Fruit fly (Drosophila melanogaster) whole organism, embryonic: Measurements from ENCODE around the gene Mct1.

Experiments
- CG11560 ChIP-seq: fragments of 200-800 bp; sonication (Bioruptor generic); IDR thresholded peaks from 3 replicates; pipeline ENCODE4 v1.3.6; 2022; ENCODE audit warnings: missing biosample characterization, missing genetic modification characterization
- CG11696 ChIP-seq: fragments of 200-800 bp; sonication (Bioruptor generic); IDR thresholded peaks from 2 replicates; pipeline ENCODE4 v1.3.6; 2022; ENCODE audit warnings: missing biosample characterization, missing genetic modification characterization
- CG14014 ChIP-seq: fragments of 200-800 bp; sonication (Bioruptor generic); IDR thresholded peaks from 2 replicates; pipeline ENCODE4 v1.3.6; 2022; ENCODE audit warnings: missing biosample characterization, missing genetic modification characterization
- CG15479 ChIP-seq: fragments of 200-800 bp; sonication (Bioruptor generic); optimal IDR thresholded peaks from 3 replicates; lab custom pipeline; 2019; ENCODE audit warnings: missing biosample characterization, mild to moderate bottlenecking, missing genetic modification characterization, moderate library complexity
- CG1602 ChIP-seq: fragments of 200-800 bp; sonication (Bioruptor generic); optimal IDR thresholded peaks from 3 replicates; lab custom pipeline; 2016; ENCODE audit warnings: missing biosample characterization, missing genetic modification characterization
- CG1647 ChIP-seq: fragments of 200-800 bp; sonication (Bioruptor generic); optimal IDR thresholded peaks from 3 replicates; lab custom pipeline; 2016; ENCODE audit warnings: missing biosample characterization, missing genetic modification characterization
- CG17829 ChIP-seq: fragments of 200-800 bp; optimal IDR thresholded peaks from 2 replicates; lab custom pipeline; 2019; ENCODE audit warnings: missing biosample characterization, mild to moderate bottlenecking, missing genetic modification characterization, moderate library complexity
- CG2116 ChIP-seq: fragments of 200-800 bp; sonication (Bioruptor generic); optimal IDR thresholded peaks from 3 replicates; lab custom pipeline; 2018; ENCODE audit warnings: missing biosample characterization, mild to moderate bottlenecking, missing genetic modification characterization
- CG30020 ChIP-seq: fragments of 200-800 bp; optimal IDR thresholded peaks from 2 replicates; lab custom pipeline; 2019; ENCODE audit warnings: missing biosample characterization, mild to moderate bottlenecking, missing genetic modification characterization, moderate library complexity
- CG32532 ChIP-seq: fragments of 200-800 bp; sonication (Bioruptor generic); IDR thresholded peaks from 2 replicates; pipeline ENCODE4 v1.3.6; 2022; ENCODE audit warnings: missing biosample characterization, missing genetic modification characterization
- CG3838 ChIP-seq: fragments of 200-800 bp; sonication (Bioruptor generic); optimal IDR thresholded peaks from 3 replicates; lab custom pipeline; 2016; ENCODE audit warnings: missing biosample characterization, missing genetic modification characterization
- CG4404 ChIP-seq: fragments of 200-800 bp; sonication (Bioruptor generic); IDR thresholded peaks from 2 replicates; pipeline ENCODE4 v1.3.6; 2022; ENCODE audit warnings: missing biosample characterization, missing genetic modification characterization
- CG6272 ChIP-seq: fragments of 200-800 bp; sonication (Bioruptor generic); IDR thresholded peaks from 2 replicates; pipeline ENCODE4 v1.3.6; 2022; ENCODE audit warnings: missing biosample characterization, missing genetic modification characterization
- CG6765 ChIP-seq: fragments of 200-800 bp; sonication (Bioruptor generic); optimal IDR thresholded peaks from 3 replicates; lab custom pipeline; 2017; ENCODE audit warnings: missing biosample characterization, mild to moderate bottlenecking, missing genetic modification characterization
- CG7987 ChIP-seq: fragments of 200-800 bp; sonication (Bioruptor generic); optimal IDR thresholded peaks from 2 replicates; lab custom pipeline; 2018; ENCODE audit warnings: missing biosample characterization, mild to moderate bottlenecking, missing genetic modification characterization, moderate library complexity
- CG8388 ChIP-seq: fragments of 200-800 bp; sonication (Bioruptor generic); optimal IDR thresholded peaks from 2 replicates; lab custom pipeline; 2019; ENCODE audit warnings: missing biosample characterization, mild to moderate bottlenecking, missing genetic modification characterization, moderate library complexity
- CG9727 ChIP-seq: fragments of 200-800 bp; sonication (Bioruptor generic); optimal IDR thresholded peaks from 3 replicates; lab custom pipeline; 2017; ENCODE audit warnings: missing biosample characterization, mild to moderate bottlenecking, missing genetic modification characterization
- CG9797 ChIP-seq: fragments of 200-800 bp; sonication (Bioruptor generic); optimal IDR thresholded peaks from 3 replicates; lab custom pipeline; 2018; ENCODE audit warnings: missing biosample characterization, mild to moderate bottlenecking, missing genetic modification characterization
- CG9876 ChIP-seq: fragments of 200-800 bp; sonication (Bioruptor generic); optimal IDR thresholded peaks from 2 replicates; lab custom pipeline; 2016; ENCODE audit warnings: missing biosample characterization, missing genetic modification characterization
- CoRest ChIP-seq: fragments of 200-800 bp; sonication (Bioruptor generic); optimal IDR thresholded peaks from 3 replicates; lab custom pipeline; 2018; ENCODE audit warnings: missing biosample characterization, mild to moderate bottlenecking, missing genetic modification characterization, moderate library complexity
- Dek ChIP-seq: fragments of 200-800 bp; sonication (Bioruptor generic); optimal IDR thresholded peaks from 3 replicates; lab custom pipeline; 2019; ENCODE audit warnings: missing biosample characterization, mild to moderate bottlenecking, missing genetic modification characterization, moderate library complexity
- Dll ChIP-seq: fragments of 200-800 bp; sonication (Bioruptor generic); IDR thresholded peaks from 4 replicates; pipeline ENCODE4 v1.3.6; 2022; ENCODE audit warnings: missing biosample characterization, missing genetic modification characterization; ENCODE audit not compliant: partially characterized antibody
- Dref ChIP-seq: fragments of 200-800 bp; sonication (Bioruptor generic); IDR thresholded peaks from 2 replicates; pipeline ENCODE4 v1.3.6; 2022; ENCODE audit warnings: missing biosample characterization, missing genetic modification characterization
- Gug ChIP-seq: fragments of 200-800 bp; sonication (Bioruptor generic); IDR thresholded peaks from 4 replicates; pipeline ENCODE4 v1.3.6; 2022; ENCODE audit warnings: missing biosample characterization, missing genetic modification characterization
- Hr51 ChIP-seq, 2 experiments: fragments of 200-800 bp; sonication (Bioruptor generic); optimal IDR thresholded peaks; 2 replicates in 1 of 2; 3 replicates in 1 of 2; lab custom pipeline; 2016 to 2018; ENCODE audit warnings: missing biosample characterization in 2 of 2, missing genetic modification characterization in 2 of 2, mild to moderate bottlenecking in 1 of 2, moderate library complexity in 1 of 2
- Lhr ChIP-seq: fragments of 200-800 bp; sonication (Bioruptor generic); optimal IDR thresholded peaks from 3 replicates; lab custom pipeline; 2017; ENCODE audit warnings: mild to moderate bottlenecking, missing biosample characterization, missing genetic modification reagents, missing genetic modification characterization
- MESR4 ChIP-seq: fragments of 200-800 bp; sonication (Bioruptor generic); optimal IDR thresholded peaks from 2 replicates; lab custom pipeline; 2018; ENCODE audit warnings: missing biosample characterization, mild to moderate bottlenecking, missing genetic modification characterization, moderate library complexity
- NK7.1 ChIP-seq: fragments of 200-800 bp; sonication (Bioruptor generic); optimal IDR thresholded peaks from 3 replicates; lab custom pipeline; 2016; ENCODE audit warnings: missing biosample characterization, missing genetic modification characterization
- NfI ChIP-seq: fragments of 200-800 bp; sonication (Bioruptor generic); optimal IDR thresholded peaks from 3 replicates; lab custom pipeline; 2018; ENCODE audit warnings: missing biosample characterization, mild to moderate bottlenecking, missing genetic modification characterization, moderate library complexity
- PHDP ChIP-seq: fragments of 200-800 bp; sonication (Bioruptor generic); optimal IDR thresholded peaks from 3 replicates; lab custom pipeline; 2018; ENCODE audit warnings: missing biosample characterization, mild to moderate bottlenecking, missing genetic modification characterization, moderate library complexity
- Pdp1 ChIP-seq, 2 experiments: fragments of 200-800 bp; sonication (Bioruptor generic); optimal IDR thresholded peaks; 3 replicates each; lab custom pipeline; 2016; ENCODE audit warnings: missing biosample characterization in 2 of 2, missing genetic modification characterization in 2 of 2, mild to moderate bottlenecking in 1 of 2, moderate library complexity in 1 of 2
- Taf1 ChIP-seq: fragments of 200-800 bp; sonication (Bioruptor generic); IDR thresholded peaks from 2 replicates; pipeline ENCODE4 v1.3.6; 2022; ENCODE audit warnings: missing biosample characterization, missing genetic modification characterization
- btn ChIP-seq: fragments of 200-800 bp; sonication (Bioruptor generic); optimal IDR thresholded peaks from 2 replicates; lab custom pipeline; 2016; ENCODE audit warnings: missing biosample characterization, missing genetic modification characterization
- crp ChIP-seq, 2 experiments: fragments of 200-800 bp; sonication (Bioruptor generic); optimal IDR thresholded peaks; 2 replicates in 1 of 2; 3 replicates in 1 of 2; lab custom pipeline; 2017; ENCODE audit warnings: missing biosample characterization in 2 of 2, missing genetic modification characterization in 2 of 2, mild to moderate bottlenecking in 1 of 2, moderate library complexity in 1 of 2
- cwo ChIP-seq: fragments of 200-800 bp; sonication (Bioruptor generic); optimal IDR thresholded peaks from 3 replicates; lab custom pipeline; 2017; ENCODE audit warnings: missing biosample characterization, missing genetic modification characterization, mild to moderate bottlenecking, moderate library complexity, missing genetic modification reagents
- dati ChIP-seq: fragments of 200-800 bp; sonication (Bioruptor generic); IDR thresholded peaks from 2 replicates; pipeline ENCODE4 v1.3.6; 2022; ENCODE audit warnings: missing biosample characterization, missing genetic modification characterization
- dmrt99B ChIP-seq: fragments of 200-800 bp; sonication (Bioruptor generic); optimal IDR thresholded peaks from 2 replicates; lab custom pipeline; 2018; ENCODE audit warnings: missing biosample characterization, mild to moderate bottlenecking, missing genetic modification characterization, moderate library complexity
- ewg ChIP-seq: fragments of 200-800 bp; sonication (Bioruptor generic); optimal IDR thresholded peaks from 3 replicates; lab custom pipeline; 2017; ENCODE audit warnings: mild to moderate bottlenecking, missing biosample characterization, missing genetic modification reagents, missing genetic modification characterization
- gcm2 ChIP-seq: fragments of 200-800 bp; sonication (Bioruptor generic); optimal IDR thresholded peaks from 2 replicates; lab custom pipeline; 2016; ENCODE audit warnings: missing biosample characterization, missing genetic modification characterization
- gem ChIP-seq: fragments of 200-800 bp; sonication (Bioruptor generic); optimal IDR thresholded peaks from 2 replicates; lab custom pipeline; 2019; ENCODE audit warnings: missing biosample characterization, mild to moderate bottlenecking, missing genetic modification characterization, moderate library complexity
- gro ChIP-seq: fragments of 200-800 bp; sonication (Bioruptor generic); optimal IDR thresholded peaks from 2 replicates; lab custom pipeline; 2016; ENCODE audit warnings: missing biosample characterization, missing genetic modification characterization
- gt ChIP-seq: fragments of 200-800 bp; sonication (Bioruptor generic); IDR thresholded peaks from 2 replicates; pipeline ENCODE4 v1.3.6; 2022; ENCODE audit warnings: missing biosample characterization, missing genetic modification characterization
- her ChIP-seq: fragments of 200-800 bp; sonication (Bioruptor generic); optimal IDR thresholded peaks from 2 replicates; lab custom pipeline; 2016; ENCODE audit warnings: missing biosample characterization, missing genetic modification characterization
- jumu ChIP-seq: fragments of 200-800 bp; sonication (Bioruptor generic); optimal IDR thresholded peaks from 3 replicates; lab custom pipeline; 2016; ENCODE audit warnings: missing biosample characterization, missing genetic modification characterization
- nom ChIP-seq: fragments of 200-800 bp; sonication (Bioruptor generic); optimal IDR thresholded peaks from 2 replicates; lab custom pipeline; 2017; ENCODE audit warnings: missing biosample characterization, missing genetic modification characterization, mild to moderate bottlenecking, moderate library complexity, missing genetic modification reagents
- pan ChIP-seq, 4 experiments: fragments of >200 bp in 3 of 4; fragments of 200-800 bp in 1 of 4; sonication (Bioruptor generic) in 1 of 4; optimal IDR thresholded peaks in 3 of 4; IDR thresholded peaks in 1 of 4; 2 replicates each; pipeline versions ENCODE4 v1.3.6 to Lab custom; 2017 to 2022; ENCODE audit warnings: missing biosample characterization in 2 of 4, missing genetic modification characterization in 2 of 4, mixed read lengths in 1 of 4
- slou ChIP-seq: fragments of 200-800 bp; sonication (Bioruptor generic); optimal IDR thresholded peaks from 3 replicates; lab custom pipeline; 2016; ENCODE audit warnings: missing biosample characterization, missing genetic modification characterization
- vfl ChIP-seq: fragments of 200-800 bp; sonication (Bioruptor generic); optimal IDR thresholded peaks from 2 replicates; lab custom pipeline; 2016; ENCODE audit warnings: missing biosample characterization, missing genetic modification characterization
- zf30C ChIP-seq: fragments of 200-800 bp; sonication (Bioruptor generic); optimal IDR thresholded peaks from 3 replicates; lab custom pipeline; 2018; ENCODE audit warnings: missing biosample characterization, mild to moderate bottlenecking, missing genetic modification characterization

Mct1 gene

dm6 chrX:2158668-2159163 lies 30.3 kb upstream of the Mct1 start, which contains the start of gene wapl (continued):
- TF ChIP-seq gem (tag; lab: Kevin White, UChicago) (no peak), cwo (GFP tag; lab: Kevin White, UChicago) (no peak), gt (GFP tag; lab: Robert Waterston, UW) (no peak), CG4404 (GFP tag; lab: Robert Waterston, UW) (no peak), CG14014 (GFP tag; lab: Robert Waterston, UW) (no peak), CG9876 (GFP tag; lab: Kevin White, UChicago) (peak; percentile 37), CG6765 (no peak), nom (GFP tag; lab: Kevin White, UChicago) (peak; percentile 16), CG9797 (GFP tag; lab: Kevin White, UChicago) (peak; percentile 85), CG8388 (GFP tag; lab: Kevin White, UChicago) (no peak), btn (GFP tag; lab: Kevin White, UChicago) (no peak), Dll (GFP tag; lab: Robert Waterston, UW) (peak; percentile 94), NfI (GFP tag; lab: Kevin White, UChicago) (no peak), CG32532 (GFP tag; lab: Robert Waterston, UW) (0 out of 2 replicates have a peak, but pooled peaks have one; percentile 47), gcm2 (GFP tag; lab: Kevin White, UChicago) (peak; percentile 48), CG15479 (GFP tag; lab: Kevin White, UChicago) (peak; percentile 51), Pdp1 (GFP tag; optimal IDR thresholded peaks at IDR 0.05; lab: Kevin White, UChicago) (peak in 1 of 2 experiments; percentile 44), PHDP (tag; lab: Kevin White, UChicago) (no peak), gro (GFP tag; lab: Kevin White, UChicago) (peak; percentile 77), Dref (GFP tag; lab: Robert Waterston, UW) (peak; percentile 96), CG11560 (tag; lab: Robert Waterston, UW) (no peak), CG6272 (GFP tag; lab: Robert Waterston, UW) (peak; percentile 33; the same call in 1 of the 2 replicates), CoRest (tag; lab: Kevin White, UChicago) (peak; percentile 6), CG9727 (no peak), Taf1 (GFP tag; lab: Robert Waterston, UW) (no peak), CG17829 (tag; lab: Kevin White, UChicago) (peak; percentile 14), Lhr (GFP tag; lab: Kevin White, UChicago) (peak; percentile 67), CG2116 (peak; percentile 86), CG30020 (tag; lab: Kevin White, UChicago) (peak; percentile 23), dati (no peak), ewg (GFP tag; lab: Kevin White, UChicago) (no peak), her (GFP tag; lab: Kevin White, UChicago) (peak; percentile 64), CG7987 (GFP tag; lab: Kevin White, UChicago) (no peak), vfl (GFP tag; lab: Kevin White, UChicago) (peak; percentile 26), slou (GFP tag; lab: Kevin White, UChicago) (no peak), Gug (peak; percentile 51; the same call in 1 of the 4 replicates), CG11696 (GFP tag; lab: Robert Waterston, UW) (no peak), crp (GFP tag; optimal IDR thresholded peaks at IDR 0.05; lab: Kevin White, UChicago) (peak in 1 of 2 experiments; percentile 40), MESR4 (peak; percentile 86), Dek (tag; lab: Kevin White, UChicago) (no peak), CG1647 (no peak), pan (optimal IDR thresholded peaks at IDR 0.05; lab: Kevin White, UChicago) (no peak), pan (GFP tag; optimal IDR thresholded peaks at IDR 0.05 in 1 of 2, IDR thresholded peaks at IDR 0.05 in 1 of 2) (no peak), CG1602 (GFP tag; lab: Kevin White, UChicago) (no peak), NK7.1 (GFP tag; lab: Kevin White, UChicago) (no peak), jumu (GFP tag; lab: Kevin White, UChicago) (peak; percentile 25), zf30C (GFP tag; lab: Kevin White, UChicago) (no peak), CG3838 (GFP tag; lab: Kevin White, UChicago) (no peak), dmrt99B (tag; lab: Kevin White, UChicago) (no peak), Hr51 (GFP tag; optimal IDR thresholded peaks at IDR 0.05; lab: Kevin White, UChicago) (peak in 1 of 2 experiments; percentile 45)
